Worm (Caenorhabditis elegans): ENCODE measurements around the gene K01B6.3.

Gene K01B6.3

DNA sequence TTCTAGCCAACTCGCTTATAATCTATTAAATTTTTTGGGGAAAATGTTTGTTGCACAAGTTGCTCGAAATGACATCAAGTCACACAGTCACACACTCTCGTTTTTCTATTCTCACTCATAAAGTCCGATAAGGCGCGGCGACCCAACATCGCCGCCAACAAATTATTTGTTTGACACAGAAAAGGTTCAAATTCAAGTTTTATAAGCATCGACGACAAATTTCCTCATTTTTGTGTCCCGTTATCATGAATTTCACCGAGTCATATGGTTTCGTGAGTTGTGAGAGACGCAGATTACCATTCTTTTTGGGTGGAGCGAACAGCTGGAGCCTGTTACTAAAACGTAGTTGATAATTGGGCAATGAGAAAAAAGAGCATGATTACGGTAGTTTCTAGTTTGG lies 10.2 kb upstream of the K01B6.3 start (continued):
- TF ChIP-seq daf-8 (GFP tag; IDR thresholded peaks at IDR 0.05) = no peak

- no peak for TF ChIP-seq vab-7 (GFP tag; IDR thresholded peaks at IDR 0.05)
- peak; percentile 25 for TF ChIP-seq aha-1 (tag)
Measured at ce11 chrIII:9297345-9297744, 2.7 kb upstream of the K01B6.3 start, which contains the start of gene K01B6.4. Gene K01B6.4, minus strand, starts transcription at chrIII:9297445.

ce11 chrIII:9299116-9299515 lies 903 bp upstream of the K01B6.3 start:
- TF ChIP-seq unc-62 (GFP tag; optimal IDR thresholded peaks at IDR 0.05 in 1 of 2) (peak in 1 of 2 experiments; percentile 71), unc-62 (tag; optimal IDR thresholded peaks at IDR 0.05) (no peak), ZK337.2 (GFP tag; IDR thresholded peaks at IDR 0.05) (no peak)

ce11 chrIII:9300670-9301069 lies 651 bp downstream of the K01B6.3 start:
- TF ChIP-seq mdl-1 (tag; optimal IDR thresholded peaks at IDR 0.05) = no peak
- TF ChIP-seq ces-1 (GFP tag; optimal IDR thresholded peaks at IDR 0.05) = no peak
- peak; percentile 32 for TF ChIP-seq nhr-28 (tag; optimal IDR thresholded peaks at IDR 0.05)
- no peak for TF ChIP-seq skn-1 (tag; optimal IDR thresholded peaks at IDR 0.05)
- TF ChIP-seq pha-4 (GFP tag; IDR thresholded peaks at IDR 0.05) = no peak
- no peak for TF ChIP-seq pha-4 (tag; optimal IDR thresholded peaks at IDR 0.05)

- no peak for TF ChIP-seq jun-1 (tag; optimal IDR thresholded peaks at IDR 0.05)
- TF ChIP-seq nhr-28 (tag; optimal IDR thresholded peaks at IDR 0.05) = no peak
- no peak for TF ChIP-seq dmd-6 (GFP tag; IDR thresholded peaks at IDR 0.05)
- no peak for TF ChIP-seq nhr-25 (tag; optimal IDR thresholded peaks at IDR 0.05; ENCODE audit: borderline replicate concordance, insufficient read depth)
- no peak for TF ChIP-seq lin-38 (GFP tag; IDR thresholded peaks at IDR 0.05)
- no peak for TF ChIP-seq vab-7 (GFP tag; IDR thresholded peaks at IDR 0.05)
- TF ChIP-seq egl-43 (GFP tag; IDR thresholded peaks at IDR 0.05) = no peak
- TF ChIP-seq hmg-1.1 (GFP tag; IDR thresholded peaks at IDR 0.05) = no peak
Measured at ce11 chrIII:9306596-9306995, 6.6 kb downstream of the K01B6.3 start, which contains the start of gene srx-45. Gene srx-45, minus strand, starts transcription at chrIII:9306696.

- TF ChIP-seq zfp-2 (tag; optimal IDR thresholded peaks at IDR 0.05) = no peak
- TF ChIP-seq nhr-11 (tag; optimal IDR thresholded peaks at IDR 0.05) = peak; percentile 34
- TF ChIP-seq ceh-62 (tag; optimal IDR thresholded peaks at IDR 0.05) = no peak
- no peak for TF ChIP-seq unc-39 (tag; optimal IDR thresholded peaks at IDR 0.05)
- TF ChIP-seq ztf-7 (tag; optimal IDR thresholded peaks at IDR 0.05) = no peak
- no peak for TF ChIP-seq Y105C5A.15 (GFP tag; IDR thresholded peaks at IDR 0.05)
- no peak for TF ChIP-seq zag-1 (tag; optimal IDR thresholded peaks at IDR 0.05)
- no peak for TF ChIP-seq fkh-10 (GFP tag; optimal IDR thresholded peaks at IDR 0.05)
- TF ChIP-seq daf-12 (tag; optimal IDR thresholded peaks at IDR 0.05) = no peak
- TF ChIP-seq lir-3 (tag; optimal IDR thresholded peaks at IDR 0.05) = no peak
- peak in 1 of 2 experiments; percentile 11 for TF ChIP-seq unc-62 (GFP tag; optimal IDR thresholded peaks at IDR 0.05 in 1 of 2)
- TF ChIP-seq unc-62 (tag; optimal IDR thresholded peaks at IDR 0.05) = no peak
- no peak for TF ChIP-seq lsy-2 (tag; optimal IDR thresholded peaks at IDR 0.05)
Measured at ce11 chrIII:9309840-9310239, 9.8 kb downstream of the K01B6.3 start.

ce11 chrIII:9314476-9314875 lies 14.5 kb downstream of the K01B6.3 start, which contains the start of gene C40H1.8:
Gene C40H1.8, plus strand, starts transcription at chrIII:9314717.
- TF ChIP-seq nhr-28 (tag; optimal IDR thresholded peaks at IDR 0.05) (peak; percentile 88), hlh-30 (tag; optimal IDR thresholded peaks at IDR 0.05; ENCODE audit: insufficient read depth) (peak; percentile 0), pha-4 (GFP tag; IDR thresholded peaks at IDR 0.05) (no peak), pha-4 (tag; optimal IDR thresholded peaks at IDR 0.05) (no peak), pqm-1 (tag; optimal IDR thresholded peaks at IDR 0.05) (peak; percentile 15)
